Worm (Caenorhabditis elegans) whole organism, young adult: Measurements from ENCODE around the gene srh-212.

Source experiments
- B0261.1 ChIP-seq: sonication (generic microtip); optimal IDR thresholded peaks from 2 replicates; lab custom pipeline; 2016; ENCODE audit warnings: mild to moderate bottlenecking, missing genetic modification characterization, moderate library complexity, missing compliant biosample characterization
- C06A6.2 ChIP-seq: fragments of 200-800 bp; sonication (Bioruptor generic); conservative IDR thresholded peaks from 2 replicates; pipeline ENCODE4 v1.3.6; 2022; ENCODE audit warnings: missing genetic modification characterization, missing compliant biosample characterization
- D2030.7 ChIP-seq: fragments of 200-800 bp; sonication (Bioruptor generic); IDR thresholded peaks from 2 replicates; pipeline ENCODE4 v1.3.6; 2022; ENCODE audit warnings: missing genetic modification reagents, missing genetic modification characterization, missing compliant biosample characterization
- F33H1.4 ChIP-seq: fragments of 200-800 bp; sonication (Bioruptor generic); IDR thresholded peaks from 2 replicates; pipeline ENCODE4 v1.3.6; 2022; ENCODE audit warnings: missing genetic modification reagents, missing genetic modification characterization, missing compliant biosample characterization
- T07F8.4 ChIP-seq: sonication (generic microtip); optimal IDR thresholded peaks from 2 replicates; lab custom pipeline; 2016; ENCODE audit warnings: mild to moderate bottlenecking, missing genetic modification characterization, moderate library complexity, missing compliant biosample characterization
- Y56A3A.18 ChIP-seq: fragments of 200-800 bp; sonication (Bioruptor generic); IDR thresholded peaks from 2 replicates; pipeline ENCODE4 v1.3.6; 2022; ENCODE audit warnings: missing genetic modification reagents, missing genetic modification characterization, missing compliant biosample characterization
- Y67H2A.10 ChIP-seq: fragments of 200-800 bp; sonication (Bioruptor generic); conservative IDR thresholded peaks from 2 replicates; pipeline ENCODE4 v1.3.6; 2022; ENCODE audit warnings: missing genetic modification reagents, missing genetic modification characterization, missing compliant biosample characterization
- ZK185.1 ChIP-seq: sonication (generic microtip); optimal IDR thresholded peaks from 2 replicates; lab custom pipeline; 2016; ENCODE audit warnings: mild to moderate bottlenecking, missing genetic modification characterization, missing compliant biosample characterization; ENCODE audit not compliant: poor library complexity, severe bottlenecking
- akir-1 ChIP-seq: fragments of 200-800 bp; sonication (Bioruptor generic); optimal IDR thresholded peaks from 2 replicates; lab custom pipeline; 2018; ENCODE audit warnings: mild to moderate bottlenecking, missing genetic modification characterization, moderate library complexity, missing compliant biosample characterization
- attf-3 ChIP-seq: fragments of 200-800 bp; sonication (Bioruptor generic); conservative IDR thresholded peaks from 2 replicates; pipeline ENCODE4 v1.3.6; 2022; ENCODE audit warnings: missing genetic modification reagents, missing genetic modification characterization, missing compliant biosample characterization
- attf-5 ChIP-seq: fragments of 200-800 bp; sonication (Bioruptor generic); optimal IDR thresholded peaks from 2 replicates; lab custom pipeline; 2018; ENCODE audit warnings: mild to moderate bottlenecking, missing genetic modification characterization, missing compliant biosample characterization
- ceh-40 ChIP-seq: fragments of 200-800 bp; sonication (Bioruptor generic); IDR thresholded peaks from 2 replicates; pipeline ENCODE4 v1.3.6; 2022; ENCODE audit warnings: missing genetic modification characterization, missing compliant biosample characterization
- ceh-79 ChIP-seq: sonication (generic microtip); optimal IDR thresholded peaks from 2 replicates; lab custom pipeline; 2017; ENCODE audit warnings: mild to moderate bottlenecking, missing genetic modification characterization, missing compliant biosample characterization
- chd-7 ChIP-seq: sonication (generic microtip); optimal IDR thresholded peaks from 2 replicates; lab custom pipeline; 2016; ENCODE audit warnings: mild to moderate bottlenecking, missing genetic modification characterization, moderate library complexity, missing compliant biosample characterization
- dpff-1 ChIP-seq: sonication (generic microtip); optimal IDR thresholded peaks from 2 replicates; lab custom pipeline; 2017; ENCODE audit warnings: mild to moderate bottlenecking, missing genetic modification characterization, missing compliant biosample characterization
- dpl-1 ChIP-seq: fragments of 150-350 bp; optimal IDR thresholded peaks from 2 replicates; lab custom pipeline; 2014; ENCODE audit warnings: missing biosample characterization, missing genetic modification reagents, missing genetic modification characterization
- egl-18 ChIP-seq: fragments of 200-800 bp; sonication (Bioruptor generic); IDR thresholded peaks from 2 replicates; pipeline ENCODE4 v1.3.6; 2022; ENCODE audit warnings: missing genetic modification reagents, missing genetic modification characterization, missing compliant biosample characterization
- egrh-3 ChIP-seq: fragments of 200-800 bp; sonication (Bioruptor generic); IDR thresholded peaks from 2 replicates; pipeline ENCODE4 v1.3.6; 2022; ENCODE audit warnings: missing genetic modification reagents, missing genetic modification characterization, missing compliant biosample characterization
- fkh-3 ChIP-seq: sonication (generic microtip); optimal IDR thresholded peaks from 2 replicates; lab custom pipeline; 2016; ENCODE audit warnings: mild to moderate bottlenecking, missing genetic modification characterization, missing compliant biosample characterization
- hmg-20 ChIP-seq: fragments of 200-800 bp; sonication (Bioruptor generic); IDR thresholded peaks from 2 replicates; pipeline ENCODE4 v1.3.6; 2022; ENCODE audit warnings: missing genetic modification reagents, missing genetic modification characterization, missing compliant biosample characterization
- let-607 ChIP-seq, 2 experiments: fragments of 200-800 bp in 1 of 2; sonication (Bioruptor generic) in 1 of 2; sonication (generic microtip) in 1 of 2; optimal IDR thresholded peaks; 2 replicates each; lab custom pipeline; 2016 to 2018; ENCODE audit warnings: mild to moderate bottlenecking in 2 of 2, missing compliant biosample characterization in 2 of 2, missing genetic modification characterization in 2 of 2, moderate library complexity in 2 of 2, missing genotype in 1 of 2
- lin-35 ChIP-seq, 3 experiments: fragments of 150-350 bp in 2 of 3; sonication (generic microtip) in 1 of 3; optimal IDR thresholded peaks; 2 replicates each; lab custom pipeline; 2014 to 2018; ENCODE audit warnings: missing biosample characterization in 3 of 3, missing genetic modification characterization in 3 of 3, missing genetic modification reagents in 3 of 3
- lin-40 ChIP-seq: sonication (generic microtip); optimal IDR thresholded peaks from 2 replicates; lab custom pipeline; 2016; ENCODE audit warnings: missing genetic modification characterization, mild to moderate bottlenecking, missing compliant biosample characterization, missing genotype, missing genetic modification reagents
- lir-1 ChIP-seq: fragments of 200-800 bp; sonication (Bioruptor generic); conservative IDR thresholded peaks from 2 replicates; pipeline ENCODE4 v1.3.6; 2022; ENCODE audit warnings: missing genetic modification reagents, missing genetic modification characterization, missing compliant biosample characterization
- lsy-27 ChIP-seq: sonication (generic microtip); optimal IDR thresholded peaks from 2 replicates; lab custom pipeline; 2017; ENCODE audit warnings: missing genetic modification characterization, mild to moderate bottlenecking, missing compliant biosample characterization, antibody characterized with exemption, missing genotype, borderline replicate concordance; ENCODE audit not compliant: insufficient read depth
- madf-10 ChIP-seq: sonication (generic microtip); optimal IDR thresholded peaks from 2 replicates; lab custom pipeline; 2016; ENCODE audit warnings: mild to moderate bottlenecking, missing genetic modification characterization, missing compliant biosample characterization
- mxl-1 ChIP-seq: sonication (generic microtip); optimal IDR thresholded peaks from 2 replicates; lab custom pipeline; 2016; ENCODE audit warnings: missing genetic modification characterization, missing compliant biosample characterization
- nfya-2 ChIP-seq: fragments of 200-800 bp; sonication (Bioruptor generic); IDR thresholded peaks from 2 replicates; pipeline ENCODE4 v1.3.6; 2022; ENCODE audit warnings: missing genetic modification reagents, missing genetic modification characterization, missing compliant biosample characterization
- nhr-90 ChIP-seq: sonication (generic microtip); optimal IDR thresholded peaks from 2 replicates; lab custom pipeline; 2016; ENCODE audit warnings: missing genotype, mild to moderate bottlenecking, missing genetic modification characterization, missing compliant biosample characterization
- sdz-38 ChIP-seq: sonication (generic microtip); optimal IDR thresholded peaks from 2 replicates; lab custom pipeline; 2016; ENCODE audit warnings: missing genotype, missing genetic modification characterization, missing compliant biosample characterization
- snpc-1.1 ChIP-seq: sonication (generic microtip); optimal IDR thresholded peaks from 2 replicates; lab custom pipeline; 2017; ENCODE audit warnings: missing genetic modification characterization, mild to moderate bottlenecking, missing compliant biosample characterization, antibody characterized with exemption, moderate library complexity, missing genotype, missing genetic modification reagents; ENCODE audit not compliant: insufficient read depth
- snpc-1.3 ChIP-seq: sonication (generic microtip); optimal IDR thresholded peaks from 2 replicates; lab custom pipeline; 2017; ENCODE audit warnings: missing genetic modification characterization, mild to moderate bottlenecking, missing compliant biosample characterization, antibody characterized with exemption, moderate library complexity, missing genotype, missing genetic modification reagents; ENCODE audit not compliant: insufficient read depth
- snpc-4 ChIP-seq, 5 experiments: fragments of 150-350 bp in 1 of 5; sonication (generic microtip) in 4 of 5; optimal IDR thresholded peaks; 2 replicates each; lab custom pipeline; 2014 to 2018; ENCODE audit warnings: missing genetic modification characterization in 5 of 5, missing biosample characterization in 3 of 5, antibody characterized with exemption in 2 of 5, mild to moderate bottlenecking in 2 of 5, missing compliant biosample characterization in 2 of 5, missing genotype in 2 of 5, moderate library complexity in 2 of 5, missing genetic modification reagents in 1 of 5
- tbp1 ChIP-seq: fragments of 200-800 bp; sonication (Bioruptor generic); optimal IDR thresholded peaks from 2 replicates; lab custom pipeline; 2018; ENCODE audit warnings: mild to moderate bottlenecking, missing genetic modification characterization, missing compliant biosample characterization
- tbx-9 ChIP-seq: sonication (generic microtip); optimal IDR thresholded peaks from 2 replicates; lab custom pipeline; 2016; ENCODE audit warnings: borderline replicate concordance, missing genetic modification characterization, inconsistent platforms, missing compliant biosample characterization
- ztf-18 ChIP-seq: sonication (generic microtip); optimal IDR thresholded peaks from 2 replicates; lab custom pipeline; 2016; ENCODE audit warnings: missing genotype, mild to moderate bottlenecking, missing genetic modification characterization, missing compliant biosample characterization
- ztf-25 ChIP-seq: fragments of 200-800 bp; sonication (Bioruptor generic); IDR thresholded peaks from 2 replicates; pipeline ENCODE4 v1.3.6; 2022; ENCODE audit warnings: missing genetic modification reagents, missing genetic modification characterization, missing compliant biosample characterization

The srh-212 gene

DNA sequence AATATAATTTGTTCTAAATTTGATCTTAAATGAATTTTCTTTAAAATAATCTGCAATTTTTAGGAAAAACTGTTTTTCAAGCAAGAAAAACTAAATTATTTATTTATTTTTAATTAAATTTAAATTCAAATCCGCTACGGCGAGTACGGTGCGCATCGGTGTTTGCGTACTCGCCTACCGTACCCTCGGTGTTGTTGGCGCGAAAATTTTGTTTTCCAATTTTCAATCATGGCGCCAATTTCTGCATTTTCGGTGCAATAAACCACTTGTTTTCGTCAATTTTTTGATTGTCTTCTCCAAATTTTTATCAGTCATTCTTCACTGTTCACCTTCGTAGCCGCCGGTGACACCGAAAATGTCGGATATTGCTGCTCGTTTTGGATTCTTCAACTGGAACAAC lies 18.1 kb downstream of the srh-212 start, which contains the start of gene pygl-1 (continued):
- TF ChIP-seq ceh-79 (tag; lab: Kevin White, UChicago) (no peak), mxl-1 (no peak), T07F8.4 (no peak), ZK185.1 (tag; lab: Kevin White, UChicago) (no peak), egrh-3 (GFP tag; lab: Robert Waterston, UW) (peak; percentile 12; the same call in 1 of the 2 replicates), snpc-4 (GFP tag; optimal IDR thresholded peaks at IDR 0.05; lab: Kevin White, UChicago) (peak; percentile 27), snpc-4 (tag; optimal IDR thresholded peaks at IDR 0.05; lab: Kevin White, UChicago) (peak in 2 of 4 experiments; percentile 35 to 65), ceh-40 (GFP tag; lab: Robert Waterston, UW) (no peak), ztf-18 (tag; lab: Kevin White, UChicago) (no peak), attf-3 (GFP tag; lab: Robert Waterston, UW) (peak; percentile 84), madf-10 (no peak), lsy-27 (tag; lab: Kevin White, UChicago) (no peak), akir-1 (GFP tag; lab: Kevin White, UChicago) (no peak), Y67H2A.10 (GFP tag; lab: Robert Waterston, UW) (0 out of 2 replicates have a peak, but pooled peaks have one; percentile 40), chd-7 (tag; lab: Kevin White, UChicago) (no peak), F33H1.4 (GFP tag; lab: Robert Waterston, UW) (peak; percentile 86), snpc-1.3 (tag; lab: Kevin White, UChicago) (peak; percentile 92), tbx-9 (no peak), D2030.7 (GFP tag; lab: Robert Waterston, UW) (peak; percentile 99), let-607 (tag; optimal IDR thresholded peaks at IDR 0.05; lab: Kevin White, UChicago) (no peak), snpc-1.1 (tag; lab: Kevin White, UChicago) (peak; percentile 63), sdz-38 (tag; lab: Kevin White, UChicago) (no peak), lir-1 (GFP tag; lab: Robert Waterston, UW) (peak; percentile 71), egl-18 (no peak), B0261.1 (no peak), attf-5 (no peak), nfya-2 (GFP tag; lab: Robert Waterston, UW) (no peak)

DNA sequence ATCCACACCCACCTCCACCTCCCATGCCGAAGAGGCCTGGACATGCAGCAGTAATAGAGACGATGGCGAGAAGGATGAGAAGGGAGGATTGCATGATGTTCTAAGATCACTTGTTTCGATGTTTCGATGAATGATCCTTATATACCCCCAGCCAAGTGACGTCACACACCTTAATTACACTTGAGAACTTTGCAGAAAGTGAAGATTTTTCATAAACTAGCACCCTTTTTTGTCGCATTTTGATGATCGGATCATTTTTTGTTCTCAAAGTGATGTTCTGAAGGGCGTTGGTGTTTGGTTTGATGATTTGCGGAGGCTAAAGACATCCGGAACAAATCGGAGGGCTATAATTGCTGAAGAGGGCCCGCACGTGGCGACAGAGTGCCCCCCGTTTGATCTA lies 21.2 kb downstream of the srh-212 start, which contains the start of gene grl-27:
Gene grl-27, minus strand, starts transcription at position 101 of the 400 bp plus-strand sequence.
- no peak for TF ChIP-seq dpff-1
- TF ChIP-seq sdz-38 (tag; lab: Kevin White, UChicago), result no peak
- no peak for TF ChIP-seq let-607 (tag; optimal IDR thresholded peaks at IDR 0.05; lab: Kevin White, UChicago)
- TF ChIP-seq dpl-1, result no peak
- TF ChIP-seq lin-40 (tag; lab: Kevin White, UChicago), result no peak
- no peak for TF ChIP-seq C06A6.2 (GFP tag; lab: Robert Waterston, UW)
- TF ChIP-seq ZK185.1 (tag; lab: Kevin White, UChicago), result no peak
- no peak for TF ChIP-seq fkh-3
- no peak for TF ChIP-seq tbp1 (GFP tag; lab: Kevin White, UChicago)
- no peak for TF ChIP-seq Y56A3A.18 (GFP tag; lab: Robert Waterston, UW)
- no peak for TF ChIP-seq hmg-20 (GFP tag; lab: Robert Waterston, UW)
- TF ChIP-seq attf-5, result no peak
- no peak for TF ChIP-seq nhr-90 (tag; lab: Kevin White, UChicago)
- no peak for TF ChIP-seq lin-35 (GFP tag; optimal IDR thresholded peaks at IDR 0.05; lab: Kevin White, UChicago)
- TF ChIP-seq ztf-25, result no peak
- TF ChIP-seq, all 124 proteins: peak for 0
